Fruit fly (Drosophila melanogaster) Kc167 (cell line): Measurements from ENCODE around the gene Nelf-E.

Experiments
- Myc ChIP-seq: fragments of >200 bp; optimal IDR thresholded peaks from 2 replicates; lab custom pipeline; 2017; ENCODE audit warnings: missing external identifiers
- Sin3A ChIP-seq: fragments of >200 bp; optimal IDR thresholded peaks from 2 replicates; lab custom pipeline; 2018; ENCODE audit warnings: missing external identifiers
- h ChIP-seq: fragments of >200 bp; optimal IDR thresholded peaks from 3 replicates; lab custom pipeline; 2018; ENCODE audit warnings: missing external identifiers
- insv ChIP-seq: fragments of >200 bp; optimal IDR thresholded peaks from 3 replicates; lab custom pipeline; 2018; ENCODE audit warnings: missing external identifiers
- psq ChIP-seq: fragments of >200 bp; optimal IDR thresholded peaks from 2 replicates; lab custom pipeline; 2017; ENCODE audit warnings: missing external identifiers
- ttk ChIP-seq: sonication (Bioruptor generic); optimal IDR thresholded peaks from 2 replicates; lab custom pipeline; 2017; ENCODE audit warnings: missing external identifiers

The Nelf-E gene

DNA sequence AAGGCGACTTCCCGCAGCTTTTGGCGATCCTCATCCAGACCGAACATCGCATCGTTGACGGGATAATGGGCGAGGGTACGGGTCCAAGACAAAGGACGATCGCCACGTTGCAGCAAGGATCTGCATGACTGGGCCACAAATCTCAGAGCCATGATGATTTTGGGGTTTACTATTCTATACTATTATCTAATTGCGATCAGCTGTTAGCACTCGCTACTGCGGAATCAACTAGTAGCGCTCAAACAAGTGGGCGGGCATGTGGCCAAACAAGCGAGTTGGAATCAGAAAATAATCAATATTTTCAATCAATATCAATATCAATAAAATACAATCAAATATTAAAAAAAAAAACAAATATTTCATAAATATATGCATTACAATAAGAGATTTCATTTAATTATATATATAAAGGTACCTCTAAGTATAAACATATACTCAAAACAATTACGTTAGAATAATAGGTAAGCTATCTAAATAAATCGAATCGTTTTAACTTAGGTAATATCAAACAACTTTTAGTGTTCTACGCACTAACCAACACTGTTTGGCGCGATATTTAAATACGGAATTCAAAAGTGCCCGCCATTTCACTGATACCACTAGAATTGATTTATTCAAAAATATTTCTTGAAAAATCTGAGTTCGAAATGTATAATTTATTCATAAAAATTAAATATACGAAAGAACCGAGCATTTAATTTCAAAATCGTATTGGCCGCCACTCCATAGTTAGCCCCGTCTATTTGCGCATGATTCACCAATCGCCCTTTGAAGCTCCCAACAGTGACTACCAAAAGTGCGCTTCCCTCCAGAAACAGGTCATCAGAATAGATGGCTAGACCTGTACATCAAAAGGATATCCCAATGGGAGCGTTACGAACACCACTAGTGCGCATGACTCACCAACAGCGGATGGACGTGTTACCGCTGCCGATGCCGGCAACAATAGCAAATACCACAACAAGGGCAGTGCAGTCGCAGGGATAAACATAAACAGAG lies 24.5 kb downstream of the Nelf-E start, which contains the start of the genes CG6638 and CG43078:
Gene CG6638, minus strand, starts transcription at position 235 of the 999 bp plus-strand sequence.
Gene CG43078, plus strand, starts transcription at position 965 of the 999 bp plus-strand sequence.
- no peak for TF ChIP-seq ttk (lab: Kevin White, UChicago)
- no peak for TF ChIP-seq Sin3A
- TF ChIP-seq insv (lab: Kevin White, UChicago), result no peak
- TF ChIP-seq h, result no peak
- TF ChIP-seq psq, result no peak
- TF ChIP-seq Myc, result no peak

DNA sequence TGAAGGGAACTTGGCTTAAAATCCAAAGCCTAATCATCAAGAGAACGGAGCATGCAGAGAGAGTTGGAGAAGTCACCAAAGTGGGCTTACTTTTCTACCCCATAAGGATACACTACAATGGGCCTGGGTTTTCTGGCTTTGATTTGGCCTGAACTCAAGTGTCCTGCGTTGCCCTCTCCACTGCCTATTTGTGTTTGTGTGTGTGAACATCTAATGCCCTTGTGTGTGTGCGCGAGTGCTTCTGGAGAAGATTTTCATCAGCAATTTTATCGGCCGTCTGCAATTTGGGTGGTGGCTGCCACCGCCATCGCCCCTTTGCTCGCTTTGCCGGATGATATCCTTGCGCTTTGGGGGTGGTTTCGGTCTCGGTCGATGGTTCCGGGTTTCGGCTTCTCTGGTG lies 40.0 kb downstream of the Nelf-E start:
- TF ChIP-seq insv (lab: Kevin White, UChicago), result no peak
- no peak for TF ChIP-seq Sin3A
- no peak for TF ChIP-seq psq
- TF ChIP-seq ttk (lab: Kevin White, UChicago), result no peak
- no peak for TF ChIP-seq h
- TF ChIP-seq Myc, result no peak

DNA sequence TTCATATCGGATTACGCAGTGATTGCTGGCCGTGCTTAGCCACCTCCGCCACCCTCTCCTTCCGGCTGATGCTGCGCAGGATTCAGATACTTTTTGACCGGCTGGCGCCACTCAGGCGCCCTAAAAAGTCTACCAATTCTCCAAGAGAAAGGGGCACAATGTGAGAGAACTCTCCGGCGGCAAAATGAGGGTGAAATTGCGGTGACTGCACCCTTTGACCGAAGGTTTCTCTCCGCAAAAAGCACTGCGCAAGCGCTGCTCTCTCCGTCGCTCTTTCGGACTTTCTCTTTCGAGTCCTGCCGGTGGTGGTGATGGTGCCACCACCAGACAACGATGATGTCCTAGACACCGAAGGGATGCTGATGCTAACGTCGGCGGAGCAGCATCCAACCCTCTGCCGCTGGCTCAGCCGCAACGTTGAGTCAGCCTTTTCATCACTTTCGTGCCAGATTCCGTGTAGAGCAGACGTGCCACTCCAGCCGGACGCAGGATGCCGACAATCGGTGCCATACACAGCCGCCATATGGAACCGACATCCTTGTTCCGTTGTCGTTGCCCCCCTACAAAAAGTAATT lies 40.8 kb downstream of the Nelf-E start:
- no peak for TF ChIP-seq insv (lab: Kevin White, UChicago)
- TF ChIP-seq ttk (lab: Kevin White, UChicago), result no peak
- no peak for TF ChIP-seq h
- TF ChIP-seq psq, result no peak

dm6 chr3L:8557018-8557417 lies 43.7 kb downstream of the Nelf-E start:
- no peak for TF ChIP-seq ttk (lab: Kevin White, UChicago)
- TF ChIP-seq h, result no peak
- no peak for TF ChIP-seq insv (lab: Kevin White, UChicago)
- TF ChIP-seq Myc, result no peak
- no peak for TF ChIP-seq psq
- no peak for TF ChIP-seq Sin3A

- TF ChIP-seq h, result no peak
- no peak for TF ChIP-seq insv (lab: Kevin White, UChicago)
- no peak for TF ChIP-seq ttk (lab: Kevin White, UChicago)
- no peak for TF ChIP-seq psq
- no peak for TF ChIP-seq Sin3A
- TF ChIP-seq Myc, result no peak
These were observed 46.5 kb downstream of the Nelf-E start for dm6 chr3L:8554024-8554642.

DNA sequence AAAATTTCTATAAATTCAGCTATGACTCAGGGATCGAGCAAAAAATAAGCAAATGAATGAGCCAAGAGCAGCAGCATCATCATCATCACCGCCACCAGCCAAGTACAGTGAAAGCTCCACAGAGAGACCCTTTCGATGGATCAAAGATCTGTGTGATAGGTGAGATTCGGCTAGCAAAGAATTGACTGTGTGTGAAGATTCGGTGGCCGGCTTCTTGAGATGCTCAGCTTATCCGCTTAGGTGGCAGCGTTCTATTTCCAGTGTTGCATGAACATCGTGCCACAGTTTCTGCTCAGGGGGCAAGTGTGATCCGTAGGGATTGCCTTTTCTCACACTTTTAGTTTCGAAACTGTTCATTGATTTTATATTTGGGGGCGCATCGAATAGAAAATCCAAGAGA lies 47.6 kb downstream of the Nelf-E start:
- TF ChIP-seq Myc, result no peak
- TF ChIP-seq Sin3A, result no peak
- TF ChIP-seq psq, result no peak
- TF ChIP-seq insv (lab: Kevin White, UChicago), result no peak
- TF ChIP-seq ttk (lab: Kevin White, UChicago), result no peak
- no peak for TF ChIP-seq h

- no peak for TF ChIP-seq Myc
- TF ChIP-seq h, result no peak
- no peak for TF ChIP-seq Sin3A
- TF ChIP-seq insv (lab: Kevin White, UChicago), result no peak
- TF ChIP-seq ttk (lab: Kevin White, UChicago), result no peak
- no peak for TF ChIP-seq psq
These were observed 49.8 kb downstream of the Nelf-E start for dm6 chr3L:8550836-8551235.
